Worm (Caenorhabditis elegans): ENCODE results near the gene cri-3.

ce11 chrIII:3431385-3431784, 35.2 kb downstream of the cri-3 start, which contains the start of gene K01A11.1:
- no peak for TF ChIP-seq unc-62 (GFP tag; optimal IDR thresholded peaks at IDR 0.05)
- no peak for TF ChIP-seq elt-1 (tag; optimal IDR thresholded peaks at IDR 0.05; ENCODE audit: borderline replicate concordance, insufficient read depth)
- TF ChIP-seq nhr-12 (tag; optimal IDR thresholded peaks at IDR 0.05): no peak
- TF ChIP-seq lin-32 (GFP tag; optimal IDR thresholded peaks at IDR 0.05): no peak
- TF ChIP-seq tbx-8 (GFP tag; optimal IDR thresholded peaks at IDR 0.05): no peak
- no peak for TF ChIP-seq snpc-4 (tag; optimal IDR thresholded peaks at IDR 0.05)
- TF ChIP-seq ces-1 (GFP tag; optimal IDR thresholded peaks at IDR 0.05): no peak
